Worm (Caenorhabditis elegans) whole organism, young adult: ENCODE data around the gene cest-28.

ENCODE experiments used
- B0261.1 ChIP-seq: sonication (generic microtip); optimal IDR thresholded peaks from 2 replicates; lab custom pipeline; 2016; ENCODE audit warnings: mild to moderate bottlenecking, missing genetic modification characterization, moderate library complexity, missing compliant biosample characterization
- D2030.7 ChIP-seq: fragments of 200-800 bp; sonication (Bioruptor generic); IDR thresholded peaks from 2 replicates; pipeline ENCODE4 v1.3.6; 2022; ENCODE audit warnings: missing genetic modification reagents, missing genetic modification characterization, missing compliant biosample characterization
- F33H1.4 ChIP-seq: fragments of 200-800 bp; sonication (Bioruptor generic); IDR thresholded peaks from 2 replicates; pipeline ENCODE4 v1.3.6; 2022; ENCODE audit warnings: missing genetic modification reagents, missing genetic modification characterization, missing compliant biosample characterization
- F55B11.4 ChIP-seq: sonication (generic microtip); optimal IDR thresholded peaks from 2 replicates; lab custom pipeline; 2016; ENCODE audit warnings: missing compliant biosample characterization, missing genetic modification characterization, borderline replicate concordance; ENCODE audit not compliant: insufficient read depth
- Y67H2A.10 ChIP-seq: fragments of 200-800 bp; sonication (Bioruptor generic); conservative IDR thresholded peaks from 2 replicates; pipeline ENCODE4 v1.3.6; 2022; ENCODE audit warnings: missing genetic modification reagents, missing genetic modification characterization, missing compliant biosample characterization
- akir-1 ChIP-seq: fragments of 200-800 bp; sonication (Bioruptor generic); optimal IDR thresholded peaks from 2 replicates; lab custom pipeline; 2018; ENCODE audit warnings: mild to moderate bottlenecking, missing genetic modification characterization, moderate library complexity, missing compliant biosample characterization
- aptf-3 ChIP-seq: fragments of 200-800 bp; sonication (Bioruptor generic); IDR thresholded peaks from 2 replicates; pipeline ENCODE4 v1.3.6; 2022; ENCODE audit warnings: missing genetic modification characterization, missing compliant biosample characterization
- attf-3 ChIP-seq: fragments of 200-800 bp; sonication (Bioruptor generic); conservative IDR thresholded peaks from 2 replicates; pipeline ENCODE4 v1.3.6; 2022; ENCODE audit warnings: missing genetic modification reagents, missing genetic modification characterization, missing compliant biosample characterization
- bed-2 ChIP-seq: fragments of 200-800 bp; sonication (Bioruptor generic); IDR thresholded peaks from 2 replicates; pipeline ENCODE4 v1.3.6; 2022; ENCODE audit warnings: missing genetic modification reagents, missing genetic modification characterization, missing compliant biosample characterization
- cebp-1 ChIP-seq, 2 experiments: fragments of 200-800 bp in 1 of 2; sonication (Bioruptor generic) in 1 of 2; sonication (generic microtip) in 1 of 2; IDR thresholded peaks in 1 of 2; optimal IDR thresholded peaks in 1 of 2; 2 replicates each; pipeline versions ENCODE4 v1.3.6 to Lab custom; 2017 to 2022; ENCODE audit warnings: missing compliant biosample characterization in 2 of 2, missing genetic modification characterization in 2 of 2, mild to moderate bottlenecking in 1 of 2, missing genetic modification reagents in 1 of 2, moderate library complexity in 1 of 2
- ceh-100 ChIP-seq: fragments of 200-800 bp; sonication (Bioruptor generic); IDR thresholded peaks from 2 replicates; pipeline ENCODE4 v1.3.6; 2022; ENCODE audit warnings: missing genetic modification reagents, missing genetic modification characterization, missing compliant biosample characterization
- die-1 ChIP-seq: sonication (generic microtip); optimal IDR thresholded peaks from 2 replicates; lab custom pipeline; 2016; ENCODE audit warnings: missing genotype, mild to moderate bottlenecking, missing genetic modification characterization, missing compliant biosample characterization
- dpl-1 ChIP-seq: fragments of 150-350 bp; optimal IDR thresholded peaks from 2 replicates; lab custom pipeline; 2014; ENCODE audit warnings: missing biosample characterization, missing genetic modification reagents, missing genetic modification characterization
- fkh-3 ChIP-seq: sonication (generic microtip); optimal IDR thresholded peaks from 2 replicates; lab custom pipeline; 2016; ENCODE audit warnings: mild to moderate bottlenecking, missing genetic modification characterization, missing compliant biosample characterization
- hlh-26 ChIP-seq: fragments of 200-800 bp; sonication (Bioruptor generic); conservative IDR thresholded peaks from 2 replicates; pipeline ENCODE4 v1.3.6; 2022; ENCODE audit warnings: missing genetic modification reagents, missing genetic modification characterization, missing compliant biosample characterization
- lag-1 ChIP-seq: fragments of 200-800 bp; sonication (Bioruptor generic); IDR thresholded peaks from 2 replicates; pipeline ENCODE4 v1.3.6; 2022; ENCODE audit warnings: missing genetic modification reagents, missing genetic modification characterization, missing compliant biosample characterization
- lin-26 ChIP-seq: fragments of 200-800 bp; sonication (Bioruptor generic); IDR thresholded peaks from 2 replicates; pipeline ENCODE4 v1.3.6; 2022; ENCODE audit warnings: missing genetic modification reagents, missing genetic modification characterization, missing compliant biosample characterization
- lir-1 ChIP-seq: fragments of 200-800 bp; sonication (Bioruptor generic); conservative IDR thresholded peaks from 2 replicates; pipeline ENCODE4 v1.3.6; 2022; ENCODE audit warnings: missing genetic modification reagents, missing genetic modification characterization, missing compliant biosample characterization
- lsl-1 ChIP-seq: fragments of 200-800 bp; sonication (Bioruptor generic); optimal IDR thresholded peaks from 2 replicates; lab custom pipeline; 2018; ENCODE audit warnings: mild to moderate bottlenecking, missing genetic modification characterization, moderate library complexity, missing compliant biosample characterization
- madf-10 ChIP-seq: sonication (generic microtip); optimal IDR thresholded peaks from 2 replicates; lab custom pipeline; 2016; ENCODE audit warnings: mild to moderate bottlenecking, missing genetic modification characterization, missing compliant biosample characterization
- madf-8 ChIP-seq: fragments of 200-800 bp; sonication (Bioruptor generic); conservative IDR thresholded peaks from 2 replicates; pipeline ENCODE4 v1.3.6; 2022; ENCODE audit warnings: missing genetic modification reagents, missing genetic modification characterization, missing compliant biosample characterization
- nhr-80 ChIP-seq: sonication (generic microtip); optimal IDR thresholded peaks from 2 replicates; lab custom pipeline; 2016; ENCODE audit warnings: missing genetic modification characterization, missing compliant biosample characterization
- rpc-1 ChIP-seq, 2 experiments: fragments of 150-350 bp in 1 of 2; sonication (generic microtip) in 1 of 2; optimal IDR thresholded peaks; 2 replicates each; lab custom pipeline; 2014 to 2018; ENCODE audit warnings: missing biosample characterization in 1 of 2, missing genetic modification characterization in 1 of 2, missing genetic modification reagents in 1 of 2, missing genotype in 1 of 2
- sdz-38 ChIP-seq: sonication (generic microtip); optimal IDR thresholded peaks from 2 replicates; lab custom pipeline; 2016; ENCODE audit warnings: missing genotype, missing genetic modification characterization, missing compliant biosample characterization
- snpc-1.1 ChIP-seq: sonication (generic microtip); optimal IDR thresholded peaks from 2 replicates; lab custom pipeline; 2017; ENCODE audit warnings: missing genetic modification characterization, mild to moderate bottlenecking, missing compliant biosample characterization, antibody characterized with exemption, moderate library complexity, missing genotype, missing genetic modification reagents; ENCODE audit not compliant: insufficient read depth
- snpc-1.3 ChIP-seq: sonication (generic microtip); optimal IDR thresholded peaks from 2 replicates; lab custom pipeline; 2017; ENCODE audit warnings: missing genetic modification characterization, mild to moderate bottlenecking, missing compliant biosample characterization, antibody characterized with exemption, moderate library complexity, missing genotype, missing genetic modification reagents; ENCODE audit not compliant: insufficient read depth
- snpc-3.4 ChIP-seq: sonication (generic microtip); optimal IDR thresholded peaks from 2 replicates; lab custom pipeline; 2017; ENCODE audit warnings: missing genetic modification characterization, mild to moderate bottlenecking, missing compliant biosample characterization, antibody characterized with exemption, moderate library complexity, missing genotype, missing genetic modification reagents
- somi-1 ChIP-seq: fragments of 200-800 bp; sonication (Bioruptor generic); optimal IDR thresholded peaks from 2 replicates; lab custom pipeline; 2018; ENCODE audit warnings: mild to moderate bottlenecking, missing genetic modification characterization, missing compliant biosample characterization
- tlf-1 ChIP-seq: fragments of 200-800 bp; sonication (Bioruptor generic); optimal IDR thresholded peaks from 2 replicates; lab custom pipeline; 2018; ENCODE audit warnings: mild to moderate bottlenecking, missing genetic modification characterization, missing compliant biosample characterization
- ztf-18 ChIP-seq: sonication (generic microtip); optimal IDR thresholded peaks from 2 replicates; lab custom pipeline; 2016; ENCODE audit warnings: missing genotype, mild to moderate bottlenecking, missing genetic modification characterization, missing compliant biosample characterization

Gene cest-28

ce11 chrV:6669520-6669919 is at the start of gene cest-28:
Gene cest-28 (plus strand): TSS chrV:6669820.
- TF ChIP-seq sdz-38 (tag; lab: Kevin White, UChicago) (no peak), lir-1 (GFP tag; lab: Robert Waterston, UW) (no peak), nhr-80 (tag; lab: Kevin White, UChicago) (peak; percentile 32), tlf-1 (GFP tag; lab: Kevin White, UChicago) (no peak), attf-3 (no peak), F33H1.4 (GFP tag; lab: Robert Waterston, UW) (no peak)
- TF ChIP-seq, all 124 proteins: peak for 1

ce11 chrV:6620809-6621208 is 48.8 kb upstream of the cest-28 start:
- TF ChIP-seq snpc-3.4 (tag; lab: Kevin White, UChicago): no peak
- TF ChIP-seq sdz-38 (tag; lab: Kevin White, UChicago): no peak
- TF ChIP-seq snpc-1.3 (tag; lab: Kevin White, UChicago): no peak
- no peak for TF ChIP-seq D2030.7
- no peak for TF ChIP-seq ztf-18 (tag; lab: Kevin White, UChicago)
- no peak for TF ChIP-seq snpc-1.1
- TF ChIP-seq Y67H2A.10 (GFP tag; lab: Robert Waterston, UW): no peak
- TF ChIP-seq bed-2 (GFP tag; lab: Robert Waterston, UW): no peak
- TF ChIP-seq cebp-1 (GFP tag; IDR thresholded peaks at IDR 0.05; lab: Robert Waterston, UW): no peak
- TF ChIP-seq cebp-1 (tag; optimal IDR thresholded peaks at IDR 0.05; lab: Kevin White, UChicago): no peak
- no peak for TF ChIP-seq madf-10 (tag; lab: Kevin White, UChicago)
- no peak for TF ChIP-seq lsl-1
- TF ChIP-seq fkh-3 (tag; lab: Kevin White, UChicago): no peak
- TF ChIP-seq lin-26 (GFP tag; lab: Robert Waterston, UW): no peak
- no peak for TF ChIP-seq aptf-3 (GFP tag; lab: Robert Waterston, UW)

ce11 chrV:6621894-6622293 is 47.7 kb upstream of the cest-28 start, which contains the start of gene nhr-37:
Gene nhr-37 (plus strand): TSS chrV:6622194.
- no peak for TF ChIP-seq B0261.1 (tag; lab: Kevin White, UChicago)
- TF ChIP-seq F55B11.4 (tag; lab: Kevin White, UChicago): no peak
- no peak for TF ChIP-seq die-1 (tag; lab: Kevin White, UChicago)
- no peak for TF ChIP-seq hlh-26 (GFP tag; lab: Robert Waterston, UW)
- TF ChIP-seq ztf-18 (tag; lab: Kevin White, UChicago): no peak
- no peak for TF ChIP-seq aptf-3 (GFP tag; lab: Robert Waterston, UW)
- TF ChIP-seq lag-1 (GFP tag; lab: Robert Waterston, UW): no peak
- TF ChIP-seq lsl-1: no peak
- TF ChIP-seq, all 124 proteins: peak for 0

- TF ChIP-seq ceh-100: no peak
- no peak for TF ChIP-seq madf-8 (GFP tag; lab: Robert Waterston, UW)
- no peak for TF ChIP-seq rpc-1 (optimal IDR thresholded peaks at IDR 0.05; lab: Kevin White, UChicago)
- TF ChIP-seq rpc-1 (tag; optimal IDR thresholded peaks at IDR 0.05; lab: Kevin White, UChicago): no peak
- TF ChIP-seq fkh-3 (tag; lab: Kevin White, UChicago): no peak
- no peak for TF ChIP-seq akir-1 (GFP tag; lab: Kevin White, UChicago)
- no peak for TF ChIP-seq dpl-1 (GFP tag; lab: Kevin White, UChicago)
- no peak for TF ChIP-seq somi-1 (GFP tag; lab: Kevin White, UChicago)
- TF ChIP-seq, all 124 proteins: peak for 0
These were observed 43.4 kb upstream of the cest-28 start, which contains the start of gene ppt-1 for ce11 chrV:6626244-6626643. Gene ppt-1 (minus strand): TSS chrV:6626344.
